Fruit fly (Drosophila melanogaster): ENCODE data around the gene Scsalpha1.

The Scsalpha1 gene

DNA sequence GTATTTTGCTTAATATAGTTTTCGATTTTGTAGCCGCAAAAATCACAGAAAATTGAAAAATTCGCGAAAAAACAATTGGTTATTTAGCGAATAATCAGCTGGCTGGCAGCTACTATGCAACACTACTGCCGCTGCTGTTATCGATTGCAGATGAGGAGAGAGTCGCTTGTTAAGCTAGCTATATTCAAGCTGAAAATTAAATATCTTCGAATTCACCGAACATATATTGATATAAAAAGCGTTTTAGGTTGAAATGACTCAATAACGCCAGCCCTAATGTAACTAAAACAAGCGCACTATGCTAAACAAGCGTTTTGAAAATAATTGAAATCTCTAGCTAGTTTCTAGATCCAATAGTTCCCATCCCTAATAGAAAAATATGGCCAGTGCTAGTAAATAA lies 7.7 kb upstream of the Scsalpha1 start, which contains the start of the genes CG32264, ntc and IntS10 (continued):
- TF ChIP-seq Rx (GFP tag; IDR thresholded peaks at IDR 0.05): no peak
- no peak for TF ChIP-seq pfk (GFP tag; optimal IDR thresholded peaks at IDR 0.05)
- TF ChIP-seq CG32772 (GFP tag; IDR thresholded peaks at IDR 0.05): 0 out of 2 replicates have a peak, but pooled peaks have one; percentile 5
- no peak for TF ChIP-seq ftz-f1 (GFP tag; optimal IDR thresholded peaks at IDR 0.05)
- TF ChIP-seq CrebB (tag; optimal IDR thresholded peaks at IDR 0.05): no peak
- peak; percentile 21; the same call in 1 of the 2 replicates for TF ChIP-seq ap (GFP tag; IDR thresholded peaks at IDR 0.05)
- peak; percentile 56; the same call in 1 of the 3 replicates for TF ChIP-seq Doc3 (GFP tag; IDR thresholded peaks at IDR 0.05; ENCODE audit: partially characterized antibody)
- peak; percentile 86 for TF ChIP-seq CG30403 (GFP tag; optimal IDR thresholded peaks at IDR 0.05)
- TF ChIP-seq Sin3A (optimal IDR thresholded peaks at IDR 0.05): peak; percentile 73
- TF ChIP-seq ttk (GFP tag; IDR thresholded peaks at IDR 0.05): 0 out of 2 replicates have a peak, but pooled peaks have one; percentile 35
- peak; percentile 75 for TF ChIP-seq CG18599 (GFP tag; optimal IDR thresholded peaks at IDR 0.05)
- TF ChIP-seq Ssrp (tag; optimal IDR thresholded peaks at IDR 0.05): peak; percentile 63
- peak; percentile 41 for TF ChIP-seq D19B (GFP tag; optimal IDR thresholded peaks at IDR 0.05)
- peak; percentile 53 for TF ChIP-seq CG10979 (tag; optimal IDR thresholded peaks at IDR 0.05)
- peak; percentile 25 for TF ChIP-seq kay (GFP tag; optimal IDR thresholded peaks at IDR 0.05)
- no peak for TF ChIP-seq pros (GFP tag; optimal IDR thresholded peaks at IDR 0.05)
- peak; percentile 55 for TF ChIP-seq CG9215 (GFP tag; IDR thresholded peaks at IDR 0.05)
- TF ChIP-seq CG4282 (GFP tag; optimal IDR thresholded peaks at IDR 0.05): peak; percentile 64
- peak; percentile 77 for TF ChIP-seq caup (GFP tag; optimal IDR thresholded peaks at IDR 0.05; ENCODE audit: severe bottlenecking)
- TF ChIP-seq chinmo (GFP tag; IDR thresholded peaks at IDR 0.05; ENCODE audit: partially characterized antibody): no peak
- peak; percentile 71 for TF ChIP-seq Antp (GFP tag; optimal IDR thresholded peaks at IDR 0.05)
- TF ChIP-seq Hr3 (GFP tag; optimal IDR thresholded peaks at IDR 0.05): peak; percentile 65
- peak; percentile 39 for TF ChIP-seq CG10431 (GFP tag; optimal IDR thresholded peaks at IDR 0.05)
- peak; percentile 70 for TF ChIP-seq tin (GFP tag; optimal IDR thresholded peaks at IDR 0.05)
- peak; percentile 31; the same call in 1 of the 2 replicates for TF ChIP-seq CG6689 (GFP tag; IDR thresholded peaks at IDR 0.05)
- TF ChIP-seq Nf-YB (GFP tag; optimal IDR thresholded peaks at IDR 0.05): peak; percentile 30
- TF ChIP-seq zf30C (GFP tag; optimal IDR thresholded peaks at IDR 0.05): no peak
- peak; percentile 62 for TF ChIP-seq CG10654 (GFP tag; optimal IDR thresholded peaks at IDR 0.05)
- peak; percentile 28 for TF ChIP-seq CG1529 (GFP tag; optimal IDR thresholded peaks at IDR 0.05)
- TF ChIP-seq CG6272 (GFP tag; IDR thresholded peaks at IDR 0.05): peak; percentile 64; the same call in 1 of the 2 replicates
- TF ChIP-seq NC2β (GFP tag; optimal IDR thresholded peaks at IDR 0.05): peak; percentile 47
- peak; percentile 87 for TF ChIP-seq CG2116 (GFP tag; optimal IDR thresholded peaks at IDR 0.05)
- no peak for TF ChIP-seq Opbp (GFP tag; IDR thresholded peaks at IDR 0.05; ENCODE audit: partially characterized antibody)
- peak; percentile 85 for TF ChIP-seq vfl (GFP tag; optimal IDR thresholded peaks at IDR 0.05)
- TF ChIP-seq CG1603 (tag; optimal IDR thresholded peaks at IDR 0.05): peak; percentile 36
- TF ChIP-seq Rfx (GFP tag; IDR thresholded peaks at IDR 0.05): peak; percentile 73
- peak; percentile 24; the same call in 1 of the 2 replicates for TF ChIP-seq sisA (GFP tag; IDR thresholded peaks at IDR 0.05)
- peak; percentile 49 for TF ChIP-seq CG4820 (GFP tag; optimal IDR thresholded peaks at IDR 0.05)
- peak; percentile 25; the same call in 1 of the 2 replicates for TF ChIP-seq Adf1 (GFP tag; IDR thresholded peaks at IDR 0.05)
- peak; percentile 66 for TF ChIP-seq az2 (GFP tag; optimal IDR thresholded peaks at IDR 0.05)
- no peak for TF ChIP-seq Nf-YA (GFP tag; IDR thresholded peaks at IDR 0.05)
- TF ChIP-seq stwl (tag; optimal IDR thresholded peaks at IDR 0.05): peak; percentile 98
- no peak for TF ChIP-seq peb (GFP tag; IDR thresholded peaks at IDR 0.05)
- TF ChIP-seq CG14965 (GFP tag; optimal IDR thresholded peaks at IDR 0.05; ENCODE audit: borderline replicate concordance): no peak
- TF ChIP-seq CG17359 (tag; optimal IDR thresholded peaks at IDR 0.05): peak; percentile 45
- TF ChIP-seq exex (tag; optimal IDR thresholded peaks at IDR 0.05): peak; percentile 41
- peak; percentile 30; the same call in 1 of the 2 replicates for TF ChIP-seq cas (GFP tag; IDR thresholded peaks at IDR 0.05)
- TF ChIP-seq Atf6 (GFP tag; IDR thresholded peaks at IDR 0.05): peak; percentile 44; the same call in 1 of the 2 replicates
- peak; percentile 73; the same call in 3 of the 4 replicates for TF ChIP-seq Dll (GFP tag; IDR thresholded peaks at IDR 0.05; ENCODE audit: partially characterized antibody)
- TF ChIP-seq ATbp (GFP tag; optimal IDR thresholded peaks at IDR 0.05): no peak

Measured in whole organism, embryonic.